Worm (Caenorhabditis elegans): Measurements from ENCODE around the gene C49C8.6.
A peak's percentile ranks its signal among the peaks of the same experiment; 100 is the strongest.

Gene C49C8.6

DNA sequence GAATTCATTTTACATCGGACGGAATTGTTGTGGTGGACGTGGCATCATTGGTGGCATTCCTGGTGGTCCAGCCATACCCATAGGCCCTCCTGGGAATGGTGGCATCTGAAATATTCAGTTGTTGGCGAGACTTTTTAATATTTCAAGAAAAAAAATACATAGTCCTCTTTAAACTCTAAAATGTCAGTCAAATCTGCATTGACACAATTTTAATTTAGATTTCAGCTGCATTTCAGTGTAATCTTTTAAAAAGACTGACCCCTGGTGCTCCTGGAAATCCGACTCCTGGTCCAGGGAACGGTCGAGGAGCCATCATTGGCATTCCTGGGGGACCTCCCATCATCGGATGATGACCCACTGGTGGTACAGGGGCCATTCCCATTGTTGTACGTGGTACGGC is 28.9 kb upstream of the C49C8.6 start:
- TF ChIP-seq blmp-1 (tag; optimal IDR thresholded peaks at IDR 0.05), result no peak
- TF ChIP-seq unc-130 (tag; optimal IDR thresholded peaks at IDR 0.05), result no peak
- TF ChIP-seq pax-3 (tag; optimal IDR thresholded peaks at IDR 0.05), result no peak
- TF ChIP-seq efl-1 (optimal IDR thresholded peaks at IDR 0.05), result no peak
- peak in 1 of 2 experiments; percentile 67 for TF ChIP-seq efl-1 (GFP tag; optimal IDR thresholded peaks at IDR 0.05 in 1 of 2)

DNA sequence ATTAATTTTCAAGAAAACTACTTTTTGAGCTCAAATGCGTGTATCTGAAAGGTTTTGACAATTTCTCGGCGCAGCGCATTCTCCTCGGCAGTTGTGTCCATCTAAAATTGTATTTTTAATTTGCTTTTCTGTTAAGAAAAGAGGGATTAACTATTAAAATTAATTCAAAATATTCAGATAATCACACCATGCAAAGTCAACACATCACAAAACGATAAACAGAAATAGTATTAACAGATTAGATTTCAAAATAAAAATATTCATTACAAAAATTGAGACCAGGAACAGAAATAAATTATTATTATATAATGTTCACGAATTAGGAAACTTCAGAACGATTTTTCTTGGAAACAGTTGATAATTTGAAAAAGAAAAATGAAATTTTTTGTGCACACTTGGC is 28.5 kb upstream of the C49C8.6 start, which contains the start of gene pole-2:
Gene pole-2, minus strand, starts transcription at position 101 of the 400 bp plus-strand sequence.
- TF ChIP-seq ceh-90 (tag; optimal IDR thresholded peaks at IDR 0.05) (no peak), skn-1 (tag; optimal IDR thresholded peaks at IDR 0.05) (no peak), irx-1 (tag; optimal IDR thresholded peaks at IDR 0.05) (no peak), mab-9 (GFP tag; IDR thresholded peaks at IDR 0.05) (no peak), lin-14 (GFP tag; optimal IDR thresholded peaks at IDR 0.05) (no peak), vab-15 (tag; optimal IDR thresholded peaks at IDR 0.05) (no peak), isw-1 (GFP tag; IDR thresholded peaks at IDR 0.05) (no peak)

DNA sequence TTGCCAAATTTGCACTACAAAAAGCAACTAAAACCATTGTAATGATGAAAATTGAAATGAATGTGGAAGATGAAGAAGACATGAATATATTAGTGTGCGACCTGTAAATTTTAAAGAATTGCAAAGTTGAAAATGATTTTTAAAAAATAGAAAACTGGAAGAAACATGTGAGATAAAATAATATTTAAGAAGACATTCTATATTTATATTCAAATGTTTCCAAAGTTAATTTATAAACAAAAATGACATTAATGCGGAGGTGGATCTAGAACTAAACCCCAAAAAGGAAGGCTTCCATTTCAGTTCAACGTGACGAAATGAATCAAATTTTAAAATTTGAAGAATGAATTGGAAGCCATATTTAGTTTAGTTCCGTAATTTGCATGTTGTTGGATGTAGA is 21.2 kb upstream of the C49C8.6 start, which contains the start of gene nlp-60:
Gene nlp-60, minus strand, starts transcription at position 101 of the 400 bp plus-strand sequence.
- TF ChIP-seq sptf-1 (tag; optimal IDR thresholded peaks at IDR 0.05) (no peak), nhr-90 (tag; optimal IDR thresholded peaks at IDR 0.05; ENCODE audit: poor library complexity) (no peak), lin-13 (GFP tag; optimal IDR thresholded peaks at IDR 0.05) (no peak), zip-4 (GFP tag; optimal IDR thresholded peaks at IDR 0.05) (no peak)

DNA sequence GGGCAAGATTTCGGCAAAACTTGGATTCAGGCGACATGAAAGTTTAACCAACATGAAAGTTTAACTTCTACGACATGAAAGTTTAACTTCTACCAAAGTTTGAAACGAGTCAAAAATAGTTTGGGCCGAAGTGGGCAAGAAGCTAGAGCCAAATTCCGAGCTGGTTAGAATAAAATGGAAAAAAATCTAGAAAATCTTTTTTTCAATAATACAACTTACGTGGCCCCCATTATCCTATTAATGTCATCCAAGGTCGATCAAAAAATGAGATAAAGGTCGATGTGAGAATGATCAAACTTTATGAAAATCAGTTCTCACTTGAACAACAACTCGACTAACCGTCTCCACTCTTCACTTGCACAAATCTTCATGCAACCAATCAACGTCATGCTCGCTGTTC is 19.3 kb upstream of the C49C8.6 start, which contains the start of gene F08B4.8:
Gene F08B4.8, plus strand, starts transcription at position 301 of the 400 bp plus-strand sequence.
- TF ChIP-seq dpl-1 (GFP tag; optimal IDR thresholded peaks at IDR 0.05), result no peak
- TF ChIP-seq nhr-237 (tag; optimal IDR thresholded peaks at IDR 0.05), result no peak
- no peak for TF ChIP-seq grh-1 (GFP tag; IDR thresholded peaks at IDR 0.05)
- no peak for TF ChIP-seq hlh-17 (GFP tag; optimal IDR thresholded peaks at IDR 0.05; ENCODE audit: borderline replicate concordance)
- TF ChIP-seq aha-1 (tag; optimal IDR thresholded peaks at IDR 0.05), result no peak
- no peak for TF ChIP-seq nhr-11 (tag; optimal IDR thresholded peaks at IDR 0.05)
- TF ChIP-seq swsn-7 (tag; optimal IDR thresholded peaks at IDR 0.05), result no peak
- TF ChIP-seq elt-3 (tag; optimal IDR thresholded peaks at IDR 0.05), result no peak
- TF ChIP-seq tlp-1 (tag; optimal IDR thresholded peaks at IDR 0.05), result no peak
- no peak for TF ChIP-seq ceh-8 (GFP tag; optimal IDR thresholded peaks at IDR 0.05)

DNA sequence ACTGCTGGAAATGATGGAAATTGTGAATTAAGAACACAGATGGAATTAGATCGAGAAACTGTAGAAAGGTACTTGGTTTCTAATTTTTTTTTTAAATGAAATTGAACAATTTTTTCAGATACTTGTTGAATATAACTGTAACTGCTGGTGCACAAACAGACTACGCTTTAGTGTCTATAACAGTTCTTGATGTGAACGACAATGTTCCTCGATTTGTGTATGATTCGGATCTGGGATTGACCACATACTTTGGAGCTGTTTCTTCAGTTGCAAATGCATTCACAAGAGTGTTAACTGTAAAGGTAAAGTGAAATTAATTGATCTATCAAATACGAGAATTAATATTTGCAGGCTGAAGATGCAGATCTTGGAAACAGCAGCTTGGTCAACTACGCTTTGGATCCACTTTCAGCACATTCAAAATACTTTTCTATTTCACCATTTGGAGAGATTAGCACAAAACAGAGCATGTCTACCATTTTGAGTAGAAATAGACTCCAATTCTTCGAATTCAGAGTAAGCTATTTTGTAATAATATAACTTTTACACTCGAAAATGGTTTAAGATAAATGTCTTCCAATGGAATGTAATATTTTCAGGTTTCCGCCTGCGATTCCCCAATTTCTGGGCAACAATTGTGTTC is 15.8 kb upstream of the C49C8.6 start:
- no peak for TF ChIP-seq jun-1 (tag; optimal IDR thresholded peaks at IDR 0.05)
- no peak for TF ChIP-seq alr-1 (tag; optimal IDR thresholded peaks at IDR 0.05; ENCODE audit: borderline replicate concordance)
- TF ChIP-seq efl-1 (optimal IDR thresholded peaks at IDR 0.05), result no peak
- peak in 1 of 2 experiments; percentile 26 for TF ChIP-seq efl-1 (GFP tag; optimal IDR thresholded peaks at IDR 0.05 in 1 of 2)
- no peak for TF ChIP-seq pag-3 (tag; optimal IDR thresholded peaks at IDR 0.05; ENCODE audit: borderline replicate concordance, insufficient read depth)
- no peak for TF ChIP-seq mep-1 (tag; optimal IDR thresholded peaks at IDR 0.05)
- TF ChIP-seq ceh-63 (GFP tag; optimal IDR thresholded peaks at IDR 0.05), result no peak
- TF ChIP-seq rnt-1 (tag; optimal IDR thresholded peaks at IDR 0.05), result no peak
- no peak for TF ChIP-seq nhr-84 (tag; optimal IDR thresholded peaks at IDR 0.05)

All from whole organism, L1 larva.